Worm (Caenorhabditis elegans): ENCODE measurements around the gene best-14.
A peak's percentile ranks its signal among the peaks of the same experiment; 100 is the strongest.

The best-14 gene

ce11 chrV:10536808-10537207 is 21.0 kb upstream of the best-14 start (continued):
- TF ChIP-seq T26A8.4 (GFP tag; IDR thresholded peaks at IDR 0.05) (peak; percentile 89), unc-39 (tag; optimal IDR thresholded peaks at IDR 0.05) (no peak), daf-19 (GFP tag; conservative IDR thresholded peaks at IDR 0.05) (peak; percentile 86), Y48G9A.11 (GFP tag; IDR thresholded peaks at IDR 0.05) (no peak), ztf-11 (tag; optimal IDR thresholded peaks at IDR 0.05) (no peak), daf-12 (tag; optimal IDR thresholded peaks at IDR 0.05) (no peak), lim-7 (GFP tag; IDR thresholded peaks at IDR 0.05) (no peak), vab-7 (GFP tag; IDR thresholded peaks at IDR 0.05) (peak; percentile 37; the same call in 1 of the 2 replicates), F26F4.8 (GFP tag; conservative IDR thresholded peaks at IDR 0.05) (no peak), ceh-44 (GFP tag; IDR thresholded peaks at IDR 0.05) (no peak), nhr-102 (tag; optimal IDR thresholded peaks at IDR 0.05) (peak; percentile 81), F10B5.3 (tag; optimal IDR thresholded peaks at IDR 0.05) (peak; percentile 66), snpc-1.2 (GFP tag; IDR thresholded peaks at IDR 0.05) (no peak), snpc-4 (tag; optimal IDR thresholded peaks at IDR 0.05) (peak; percentile 38), ztf-7 (tag; optimal IDR thresholded peaks at IDR 0.05) (peak; percentile 85), dmd-6 (GFP tag; IDR thresholded peaks at IDR 0.05) (peak; percentile 84), R02D3.7 (tag; optimal IDR thresholded peaks at IDR 0.05) (no peak), spr-1 (tag; optimal IDR thresholded peaks at IDR 0.05) (peak; percentile 59), lin-38 (GFP tag; IDR thresholded peaks at IDR 0.05) (no peak; the same call in 1 of the 2 replicates), daf-8 (GFP tag; IDR thresholded peaks at IDR 0.05) (no peak), lin-39 (tag; optimal IDR thresholded peaks at IDR 0.05) (no peak), hif-1 (tag; optimal IDR thresholded peaks at IDR 0.05) (peak; percentile 47 to 81), nhr-28 (tag; optimal IDR thresholded peaks at IDR 0.05) (peak; percentile 90), set-16 (GFP tag; IDR thresholded peaks at IDR 0.05) (no peak), D1046.2 (GFP tag; IDR thresholded peaks at IDR 0.05) (peak; percentile 31; the same call in 1 of the 2 replicates), jun-1 (tag; optimal IDR thresholded peaks at IDR 0.05) (peak; percentile 17), dve-1 (tag; optimal IDR thresholded peaks at IDR 0.05; ENCODE audit: insufficient read depth) (peak; percentile 92), fkh-10 (GFP tag; optimal IDR thresholded peaks at IDR 0.05) (peak; percentile 98), ZK337.2 (GFP tag; IDR thresholded peaks at IDR 0.05) (no peak), lin-13 (GFP tag; optimal IDR thresholded peaks at IDR 0.05) (peak; percentile 90), ceh-28 (tag; optimal IDR thresholded peaks at IDR 0.05) (peak; percentile 44), hlh-30 (tag; optimal IDR thresholded peaks at IDR 0.05; ENCODE audit: insufficient read depth) (peak; percentile 87), nhr-11 (tag; optimal IDR thresholded peaks at IDR 0.05) (peak; percentile 94), ceh-82 (tag; optimal IDR thresholded peaks at IDR 0.05) (no peak), aha-1 (tag) (peak; percentile 96), cey-2 (tag; optimal IDR thresholded peaks at IDR 0.05; ENCODE audit: borderline replicate concordance, insufficient read depth) (no peak), nhr-6 (tag; optimal IDR thresholded peaks at IDR 0.05) (peak; percentile 55), lin-15B (tag; optimal IDR thresholded peaks at IDR 0.05) (peak; percentile 8), zag-1 (tag; optimal IDR thresholded peaks at IDR 0.05) (no peak), zip-11 (GFP tag; IDR thresholded peaks at IDR 0.05) (no peak), gei-8 (GFP tag; optimal IDR thresholded peaks at IDR 0.05) (no peak), sdz-12 (GFP tag; optimal IDR thresholded peaks at IDR 0.05) (no peak), madf-5 (GFP tag; IDR thresholded peaks at IDR 0.05) (no peak), nhr-41 (GFP tag; IDR thresholded peaks at IDR 0.05) (no peak), tra-1 (GFP tag; IDR thresholded peaks at IDR 0.05) (peak; percentile 64; the same call in 1 of the 2 replicates), arid-1 (GFP tag; conservative IDR thresholded peaks at IDR 0.05) (0 out of 2 replicates have a peak, but pooled peaks have one; percentile 10), aly-2 (tag; optimal IDR thresholded peaks at IDR 0.05) (no peak), pqm-1 (tag; optimal IDR thresholded peaks at IDR 0.05) (no peak), mes-2 (tag; optimal IDR thresholded peaks at IDR 0.05; ENCODE audit: poor library complexity, severe bottlenecking) (peak; percentile 91), Y5F2A.4 (GFP tag; optimal IDR thresholded peaks at IDR 0.05) (no peak), lsy-2 (tag; optimal IDR thresholded peaks at IDR 0.05) (peak; percentile 75 to 93)

All from whole organism, L4 larva.